Fruit fly (Drosophila melanogaster) whole organism, embryonic: ENCODE measurements around the gene CG14787.

Experiments
- CG12942 ChIP-seq: fragments of 200-800 bp; sonication (Bioruptor generic); optimal IDR thresholded peaks from 3 replicates; lab custom pipeline; 2016; ENCODE audit warnings: missing biosample characterization, missing genetic modification characterization
- CG13123 ChIP-seq: fragments of 200-800 bp; sonication (Bioruptor generic); optimal IDR thresholded peaks from 2 replicates; lab custom pipeline; 2016; ENCODE audit warnings: missing biosample characterization, missing genetic modification characterization
- CG3065 ChIP-seq: fragments of 200-800 bp; sonication (Bioruptor generic); optimal IDR thresholded peaks from 2 replicates; lab custom pipeline; 2016; ENCODE audit warnings: missing biosample characterization, missing genetic modification characterization
- CG3838 ChIP-seq: fragments of 200-800 bp; sonication (Bioruptor generic); optimal IDR thresholded peaks from 3 replicates; lab custom pipeline; 2016; ENCODE audit warnings: missing biosample characterization, missing genetic modification characterization
- CG7271 ChIP-seq: fragments of 200-800 bp; sonication (Bioruptor generic); optimal IDR thresholded peaks from 2 replicates; lab custom pipeline; 2018; ENCODE audit warnings: missing biosample characterization, mild to moderate bottlenecking, missing genetic modification characterization, moderate library complexity
- D19B ChIP-seq: fragments of 200-800 bp; sonication (Bioruptor generic); optimal IDR thresholded peaks from 2 replicates; lab custom pipeline; 2017; ENCODE audit warnings: missing biosample characterization, mild to moderate bottlenecking, missing genetic modification characterization
- H15 ChIP-seq: fragments of 200-800 bp; sonication (Bioruptor generic); IDR thresholded peaks from 3 replicates; pipeline ENCODE4 v1.3.6; 2022; ENCODE audit warnings: missing biosample characterization, missing genetic modification characterization
- Pdp1 ChIP-seq, 2 experiments: fragments of 200-800 bp; sonication (Bioruptor generic); optimal IDR thresholded peaks; 3 replicates each; lab custom pipeline; 2016; ENCODE audit warnings: missing biosample characterization in 2 of 2, missing genetic modification characterization in 2 of 2, mild to moderate bottlenecking in 1 of 2, moderate library complexity in 1 of 2
- Usf ChIP-seq: fragments of 200-800 bp; sonication (Bioruptor generic); optimal IDR thresholded peaks from 2 replicates; lab custom pipeline; 2017; ENCODE audit warnings: missing genotype, missing biosample characterization, missing genetic modification characterization
- Xrp1 ChIP-seq: fragments of 200-800 bp; sonication (Bioruptor generic); IDR thresholded peaks from 2 replicates; pipeline ENCODE4 v1.3.6; 2022; ENCODE audit warnings: missing biosample characterization, missing genetic modification characterization
- YL-1 ChIP-seq: fragments of 200-800 bp; sonication (Bioruptor generic); optimal IDR thresholded peaks from 3 replicates; lab custom pipeline; 2017; ENCODE audit warnings: missing biosample characterization, mild to moderate bottlenecking, missing genetic modification characterization
- jing ChIP-seq: fragments of 200-800 bp; sonication (Bioruptor generic); optimal IDR thresholded peaks from 2 replicates; lab custom pipeline; 2018; ENCODE audit warnings: missing biosample characterization, mild to moderate bottlenecking, missing genetic modification characterization
- psq ChIP-seq: fragments of 200-800 bp; sonication (Bioruptor generic); optimal IDR thresholded peaks from 2 replicates; lab custom pipeline; 2017; ENCODE audit warnings: missing biosample characterization, missing genetic modification characterization
- scrt ChIP-seq: fragments of 200-800 bp; sonication (Bioruptor generic); optimal IDR thresholded peaks from 2 replicates; lab custom pipeline; 2018; ENCODE audit warnings: missing biosample characterization, mild to moderate bottlenecking, missing genetic modification characterization, moderate library complexity

- TF ChIP-seq Usf (GFP tag; lab: Kevin White, UChicago) (no peak), CG13123 (no peak), scrt (GFP tag; lab: Kevin White, UChicago) (peak; percentile 34), CG3065 (GFP tag; lab: Kevin White, UChicago) (no peak), D19B (GFP tag; lab: Kevin White, UChicago) (no peak), YL-1 (GFP tag; lab: Kevin White, UChicago) (no peak), jing (GFP tag; lab: Kevin White, UChicago) (no peak), CG12942 (GFP tag; lab: Kevin White, UChicago) (no peak), CG7271 (tag; lab: Kevin White, UChicago) (no peak), psq (GFP tag; lab: Kevin White, UChicago) (no peak), H15 (GFP tag; lab: Robert Waterston, UW) (no peak), Xrp1 (GFP tag; lab: Robert Waterston, UW) (no peak), Pdp1 (GFP tag; optimal IDR thresholded peaks at IDR 0.05; lab: Kevin White, UChicago) (no peak), CG3838 (GFP tag; lab: Kevin White, UChicago) (no peak)
Observed at dm6 chrX:1411225-1411932, 50.1 kb downstream of the CG14787 start.
